Fruit fly (Drosophila melanogaster) S2 (cell line): ENCODE data around the gene CG12477.

ENCODE experiments used
- CG8478 ChIP-seq: fragments of >200 bp; optimal IDR thresholded peaks from 2 replicates; lab custom pipeline; 2018
- CTCF ChIP-seq, 2 experiments: fragments of >200 bp; optimal IDR thresholded peaks; 2 replicates each; lab custom pipeline; 2018

dm6 chr3L:18681550-18682217, 41.4 kb downstream of the CG12477 start, which contains the start of the genes Sgf11 and CG32202:
- TF ChIP-seq CG8478 (lab: Kevin White, UChicago) (no peak), CTCF (optimal IDR thresholded peaks at IDR 0.05; lab: Kevin White, UChicago) (no peak)
